Worm (Caenorhabditis elegans): ENCODE data around the gene npr-32.

DNA sequence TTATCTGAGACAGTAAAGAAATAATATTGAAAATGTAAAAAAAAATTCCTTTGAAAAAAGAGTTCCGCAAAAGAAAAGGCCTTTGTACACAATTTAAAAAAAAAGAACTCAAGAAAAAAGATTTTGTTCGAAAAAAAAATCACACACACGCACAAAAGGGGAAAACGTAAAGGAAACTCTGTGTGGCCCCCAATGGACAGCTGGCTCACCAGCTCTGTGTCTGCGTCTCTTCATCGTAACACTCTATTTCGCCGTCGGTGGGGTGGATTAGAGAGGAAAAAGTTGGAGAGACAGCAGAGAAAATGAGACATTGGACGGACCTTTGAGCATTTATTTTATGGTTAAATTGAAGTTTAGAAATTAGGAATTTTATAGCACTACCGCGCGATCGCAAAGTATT, 15.8 kb downstream of the npr-32 start:
- TF ChIP-seq tbx-2 (tag; optimal IDR thresholded peaks at IDR 0.05) (no peak), nhr-28 (tag; optimal IDR thresholded peaks at IDR 0.05) (no peak), unc-62 (GFP tag; optimal IDR thresholded peaks at IDR 0.05) (no peak), elt-3 (tag; optimal IDR thresholded peaks at IDR 0.05) (no peak)

Measured in whole organism, L3 larva.